Fruit fly (Drosophila melanogaster) whole organism, wandering third instar larva: ENCODE results near the gene Efhc1.1.

ENCODE experiments used
- Dfd ChIP-seq: fragments of >200 bp; optimal IDR thresholded peaks from 2 replicates; lab custom pipeline; 2017; ENCODE audit warnings: missing biosample characterization, missing genetic modification characterization
- Dif ChIP-seq: fragments of 200-275, 200-300 bp; sonication (Bioruptor generic); optimal IDR thresholded peaks from 2 replicates; lab custom pipeline; 2018; ENCODE audit warnings: missing biosample characterization, missing genetic modification characterization; ENCODE audit not compliant: partially characterized antibody
- GATAd ChIP-seq: sonication (Bioruptor generic); optimal IDR thresholded peaks from 2 replicates; lab custom pipeline; 2016; ENCODE audit warnings: missing biosample characterization, missing genetic modification characterization
- Hr78 ChIP-seq: fragments of >200 bp; optimal IDR thresholded peaks from 2 replicates; lab custom pipeline; 2017; ENCODE audit warnings: missing biosample characterization, missing genetic modification characterization
- Myc ChIP-seq: fragments of >200 bp; optimal IDR thresholded peaks from 2 replicates; lab custom pipeline; 2017
- OdsH ChIP-seq: fragments of 200-800 bp; sonication (Bioruptor generic); optimal IDR thresholded peaks from 2 replicates; lab custom pipeline; 2016; ENCODE audit warnings: missing biosample characterization, mild to moderate bottlenecking, missing genetic modification characterization
- Rel ChIP-seq, 2 experiments: fragments of 200-800 bp; sonication (Bioruptor generic) in 1 of 2; optimal IDR thresholded peaks; 2 replicates in 1 of 2; 3 replicates in 1 of 2; lab custom pipeline; 2016 to 2019; ENCODE audit warnings: mild to moderate bottlenecking in 2 of 2, missing biosample characterization in 2 of 2, missing genetic modification characterization in 2 of 2, moderate library complexity in 1 of 2
- br ChIP-seq: fragments of 200-800 bp; sonication (Bioruptor generic); optimal IDR thresholded peaks from 2 replicates; lab custom pipeline; 2016; ENCODE audit warnings: missing biosample characterization, missing genetic modification characterization
- dmrt93B ChIP-seq: fragments of 200-800 bp; sonication (Bioruptor generic); optimal IDR thresholded peaks from 2 replicates; lab custom pipeline; 2018; ENCODE audit warnings: missing biosample characterization, mild to moderate bottlenecking, missing genetic modification characterization
- fru ChIP-seq: fragments of 200-800 bp; sonication (Bioruptor generic); optimal IDR thresholded peaks from 3 replicates; lab custom pipeline; 2016; ENCODE audit warnings: missing biosample characterization, mild to moderate bottlenecking, missing genetic modification characterization
- pan ChIP-seq: fragments of >200 bp; optimal IDR thresholded peaks from 2 replicates; lab custom pipeline; 2017
- sage ChIP-seq: fragments of 200-800 bp; sonication (Bioruptor generic); optimal IDR thresholded peaks from 2 replicates; lab custom pipeline; 2016; ENCODE audit warnings: missing biosample characterization, mild to moderate bottlenecking, missing genetic modification characterization
- usp ChIP-seq: fragments of >200 bp; optimal IDR thresholded peaks from 2 replicates; lab custom pipeline; 2017; ENCODE audit warnings: missing biosample characterization, missing genetic modification characterization
- woc ChIP-seq: sonication (Bioruptor generic); optimal IDR thresholded peaks from 2 replicates; lab custom pipeline; 2016; ENCODE audit warnings: missing biosample characterization, mild to moderate bottlenecking, missing genetic modification characterization

DNA sequence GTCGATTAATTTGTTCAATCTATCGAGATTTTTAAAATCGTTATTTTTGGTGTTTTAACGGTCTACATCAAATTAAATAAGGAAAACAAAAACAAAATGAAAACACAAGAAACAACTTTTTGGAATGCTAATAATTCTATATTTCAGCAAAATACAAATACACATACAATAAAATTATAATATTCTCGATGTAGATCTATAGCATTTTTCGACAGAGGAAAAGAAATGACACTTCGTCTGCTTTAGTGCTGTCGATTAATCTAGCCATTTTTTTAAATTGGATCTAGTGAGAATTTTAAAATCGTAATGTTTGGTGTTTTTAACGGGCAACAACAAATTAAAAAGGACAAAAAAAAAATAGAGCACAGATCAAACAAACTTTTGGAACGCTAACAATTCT, 46.4 kb downstream of the Efhc1.1 start, which contains the start of gene Arp6:
- TF ChIP-seq Dfd (no peak), woc (GFP tag; lab: Kevin White, UChicago) (peak; percentile 37), Myc (lab: Kevin White, UChicago) (peak; percentile 81), sage (GFP tag; lab: Kevin White, UChicago) (no peak), OdsH (GFP tag; lab: Kevin White, UChicago) (no peak), Hr78 (GFP tag; lab: Kevin White, UChicago) (no peak), usp (GFP tag; lab: Kevin White, UChicago) (no peak), fru (GFP tag; lab: Kevin White, UChicago) (no peak), dmrt93B (no peak), Rel (GFP tag; optimal IDR thresholded peaks at IDR 0.05; lab: Kevin White, UChicago) (no peak), Rel (tag; optimal IDR thresholded peaks at IDR 0.05; lab: Kevin White, UChicago) (no peak), Dif (GFP tag; lab: Kevin White, UChicago) (no peak), br (GFP tag; lab: Kevin White, UChicago) (no peak), pan (lab: Kevin White, UChicago) (no peak), GATAd (GFP tag; lab: Kevin White, UChicago) (no peak)
